Fruit fly (Drosophila melanogaster): ENCODE measurements around the gene CG4678.
A peak's percentile ranks its signal among the peaks of the same experiment; 100 is the strongest.

- TF ChIP-seq CG33017 (tag; optimal IDR thresholded peaks at IDR 0.05) (no peak), CG14711 (tag; optimal IDR thresholded peaks at IDR 0.05) (peak; percentile 48), kay (GFP tag; ENCODE audit: borderline replicate concordance) (no peak)
Measured at dm6 chrX:16694477-16694876, 1.5 kb upstream of the CG4678 start.
